Worm (Caenorhabditis elegans) whole organism, late embryonic: ENCODE data around the gene oac-7.

Source experiments
- C38D4.7 ChIP-seq: fragments of 200-800 bp; sonication (Bioruptor generic); optimal IDR thresholded peaks from 2 replicates; lab custom pipeline; 2018; ENCODE audit warnings: mild to moderate bottlenecking, missing genetic modification characterization, moderate library complexity, missing compliant biosample characterization
- F13H6.1 ChIP-seq: sonication (generic microtip); optimal IDR thresholded peaks from 2 replicates; lab custom pipeline; 2016; ENCODE audit warnings: missing genetic modification characterization, missing compliant biosample characterization
- K09A11.1 ChIP-seq: sonication (generic microtip); optimal IDR thresholded peaks from 2 replicates; lab custom pipeline; 2017; ENCODE audit warnings: antibody characterized with exemption, mild to moderate bottlenecking, missing genetic modification characterization, missing compliant biosample characterization; ENCODE audit not compliant: insufficient read depth
- T23F11.4 ChIP-seq: fragments of 200-800 bp; sonication (Bioruptor generic); optimal IDR thresholded peaks from 2 replicates; lab custom pipeline; 2018; ENCODE audit warnings: mild to moderate bottlenecking, missing genetic modification characterization, missing compliant biosample characterization
- ahr-1 ChIP-seq: sonication (generic microtip); optimal IDR thresholded peaks from 2 replicates; lab custom pipeline; 2016; ENCODE audit warnings: missing genetic modification characterization, missing compliant biosample characterization
- ceh-18 ChIP-seq: sonication (generic microtip); optimal IDR thresholded peaks from 2 replicates; lab custom pipeline; 2016; ENCODE audit warnings: missing genetic modification characterization, missing compliant biosample characterization
- ceh-22 ChIP-seq: sonication (generic microtip); optimal IDR thresholded peaks from 2 replicates; lab custom pipeline; 2017; ENCODE audit warnings: missing biosample characterization, missing genetic modification characterization
- ceh-30 ChIP-seq: fragments of 150-350 bp; optimal IDR thresholded peaks from 2 replicates; lab custom pipeline; 2014; ENCODE audit warnings: missing biosample characterization, missing genetic modification characterization
- ceh-31 ChIP-seq: sonication (generic microtip); optimal IDR thresholded peaks from 2 replicates; lab custom pipeline; 2016; ENCODE audit warnings: missing genetic modification characterization, missing compliant biosample characterization
- ceh-34 ChIP-seq: sonication (generic microtip); optimal IDR thresholded peaks from 2 replicates; lab custom pipeline; 2016; ENCODE audit warnings: mild to moderate bottlenecking, missing genetic modification characterization, missing compliant biosample characterization
- ceh-45 ChIP-seq: fragments of 200-800 bp; sonication (Bioruptor generic); IDR thresholded peaks from 2 replicates; pipeline ENCODE4 v1.3.6; 2022; ENCODE audit warnings: missing genetic modification reagents, missing genetic modification characterization, missing compliant biosample characterization
- ceh-6 ChIP-seq: fragments of 200-800 bp; sonication (Bioruptor generic); optimal IDR thresholded peaks from 2 replicates; lab custom pipeline; 2018; ENCODE audit warnings: mild to moderate bottlenecking, missing genetic modification characterization, missing compliant biosample characterization
- che-1 ChIP-seq: sonication (generic microtip); optimal IDR thresholded peaks from 2 replicates; lab custom pipeline; 2016; ENCODE audit warnings: mild to moderate bottlenecking, missing genetic modification characterization, missing compliant biosample characterization
- dve-1 ChIP-seq: sonication (generic microtip); optimal IDR thresholded peaks from 2 replicates; lab custom pipeline; 2017; ENCODE audit warnings: antibody characterized with exemption, mild to moderate bottlenecking, missing genetic modification characterization, missing compliant biosample characterization
- elt-2 ChIP-seq: sonication (generic microtip); optimal IDR thresholded peaks from 2 replicates; lab custom pipeline; 2016; ENCODE audit warnings: missing genetic modification reagents, missing genetic modification characterization, missing compliant biosample characterization
- elt-4 ChIP-seq: sonication (generic microtip); optimal IDR thresholded peaks from 2 replicates; lab custom pipeline; 2016; ENCODE audit warnings: missing genetic modification characterization, missing compliant biosample characterization
- ets-4 ChIP-seq: sonication (generic microtip); optimal IDR thresholded peaks from 2 replicates; lab custom pipeline; 2016; ENCODE audit warnings: missing genetic modification characterization, missing compliant biosample characterization
- eyg-1 ChIP-seq: sonication (generic microtip); optimal IDR thresholded peaks from 2 replicates; lab custom pipeline; 2016; ENCODE audit warnings: missing genotype, missing genetic modification characterization, missing compliant biosample characterization
- fkh-10 ChIP-seq: fragments of 150-350 bp; optimal IDR thresholded peaks from 2 replicates; lab custom pipeline; 2014; ENCODE audit warnings: missing biosample characterization, missing genetic modification reagents, missing genetic modification characterization
- fkh-6 ChIP-seq: sonication (generic microtip); optimal IDR thresholded peaks from 2 replicates; lab custom pipeline; 2016; ENCODE audit warnings: missing genetic modification characterization, missing compliant biosample characterization
- hlh-8 ChIP-seq: sonication (generic microtip); optimal IDR thresholded peaks from 2 replicates; lab custom pipeline; 2016; ENCODE audit warnings: missing genotype, missing genetic modification characterization, missing compliant biosample characterization
- madf-2 ChIP-seq: sonication (generic microtip); optimal IDR thresholded peaks from 2 replicates; lab custom pipeline; 2017; ENCODE audit warnings: missing genetic modification characterization, missing compliant biosample characterization
- nfya-1 ChIP-seq: sonication (generic microtip); optimal IDR thresholded peaks from 2 replicates; lab custom pipeline; 2017; ENCODE audit warnings: missing genetic modification characterization, mild to moderate bottlenecking, missing compliant biosample characterization, antibody characterized with exemption, moderate library complexity
- nhr-11 ChIP-seq: fragments of 150-350 bp; optimal IDR thresholded peaks from 2 replicates; lab custom pipeline; 2014; ENCODE audit warnings: missing biosample characterization, missing genetic modification characterization
- odd-2 ChIP-seq: sonication (generic microtip); optimal IDR thresholded peaks from 2 replicates; lab custom pipeline; 2017; ENCODE audit warnings: antibody characterized with exemption, mild to moderate bottlenecking, missing genetic modification characterization, missing compliant biosample characterization
- pag-3 ChIP-seq: sonication (generic microtip); optimal IDR thresholded peaks from 2 replicates; lab custom pipeline; 2016; ENCODE audit warnings: missing compliant biosample characterization, missing genetic modification characterization, borderline replicate concordance
- pha-4 ChIP-seq: fragments of 150-350 bp; optimal IDR thresholded peaks from 2 replicates; lab custom pipeline; 2018; ENCODE audit warnings: missing biosample characterization, missing genetic modification reagents, missing genetic modification characterization
- pros-1 ChIP-seq: fragments of 150-350 bp; optimal IDR thresholded peaks from 2 replicates; lab custom pipeline; 2014; ENCODE audit warnings: missing biosample characterization, missing genetic modification reagents, missing genetic modification characterization
- ref-2 ChIP-seq: sonication (generic microtip); optimal IDR thresholded peaks from 2 replicates; lab custom pipeline; 2016; ENCODE audit warnings: missing genetic modification characterization, missing compliant biosample characterization
- rnt-1 ChIP-seq: sonication (generic microtip); optimal IDR thresholded peaks from 2 replicates; lab custom pipeline; 2016; ENCODE audit warnings: missing genetic modification characterization, missing compliant biosample characterization
- sox-2 ChIP-seq: fragments of 200-800 bp; sonication (Bioruptor generic); IDR thresholded peaks from 2 replicates; pipeline ENCODE4 v1.3.6; 2022; ENCODE audit warnings: missing genetic modification reagents, missing genetic modification characterization, missing compliant biosample characterization
- syd-9 ChIP-seq: sonication (generic microtip); optimal IDR thresholded peaks from 2 replicates; lab custom pipeline; 2016; ENCODE audit warnings: mild to moderate bottlenecking, missing genetic modification characterization, moderate library complexity, missing compliant biosample characterization
- tbx-2 ChIP-seq: sonication (generic microtip); optimal IDR thresholded peaks from 2 replicates; lab custom pipeline; 2016; ENCODE audit warnings: missing genetic modification characterization, missing compliant biosample characterization
- tbx-7 ChIP-seq: sonication (generic microtip); optimal IDR thresholded peaks from 2 replicates; lab custom pipeline; 2016; ENCODE audit warnings: missing genotype, missing genetic modification characterization, missing compliant biosample characterization
- unc-3 ChIP-seq, 2 experiments: fragments of 200-800 bp in 1 of 2; sonication (Bioruptor generic) in 1 of 2; sonication (generic microtip) in 1 of 2; conservative IDR thresholded peaks in 1 of 2; optimal IDR thresholded peaks in 1 of 2; 2 replicates each; pipeline versions ENCODE4 v1.3.6 to Lab custom; 2016 to 2022; ENCODE audit warnings: missing compliant biosample characterization in 2 of 2, missing genetic modification characterization in 2 of 2, missing genetic modification reagents in 1 of 2
- unc-42 ChIP-seq: sonication (generic microtip); optimal IDR thresholded peaks from 2 replicates; lab custom pipeline; 2016; ENCODE audit warnings: missing genotype, missing genetic modification characterization, missing compliant biosample characterization

The oac-7 gene

DNA sequence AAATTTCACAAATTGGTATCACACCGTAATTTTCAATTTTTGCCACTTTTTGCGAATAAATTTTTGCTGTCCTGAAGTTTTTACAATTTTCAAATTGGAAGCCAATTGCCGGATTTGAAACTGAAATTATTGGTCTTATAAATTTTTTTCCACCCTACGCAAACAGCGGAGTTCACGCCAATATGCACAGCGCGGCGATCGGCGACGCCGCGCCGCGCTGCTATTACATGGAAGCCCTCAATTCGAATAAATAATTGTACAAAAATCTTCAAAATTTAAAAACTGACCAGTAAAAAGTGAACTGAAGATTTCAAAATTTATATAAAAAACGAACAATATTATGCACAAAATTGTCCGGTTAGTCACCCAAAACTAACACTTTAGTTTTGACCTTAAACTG lies 9.8 kb upstream of the oac-7 start:
- TF ChIP-seq ceh-31 (tag; lab: Kevin White, UChicago) (no peak), unc-3 (GFP tag; conservative IDR thresholded peaks at IDR 0.05; lab: Robert Waterston, UW) (no peak), unc-3 (tag; optimal IDR thresholded peaks at IDR 0.05; lab: Kevin White, UChicago) (no peak), ceh-6 (GFP tag; lab: Kevin White, UChicago) (no peak), pha-4 (no peak), hlh-8 (tag; lab: Kevin White, UChicago) (no peak), ceh-34 (tag; lab: Kevin White, UChicago) (no peak), ceh-30 (no peak), elt-2 (tag; lab: Kevin White, UChicago) (no peak), ceh-18 (no peak), syd-9 (tag; lab: Kevin White, UChicago) (no peak), elt-4 (tag; lab: Kevin White, UChicago) (no peak), unc-42 (no peak), pros-1 (tag; lab: Kevin White, UChicago) (no peak), ets-4 (tag; lab: Kevin White, UChicago) (no peak), nfya-1 (no peak), tbx-2 (tag; lab: Kevin White, UChicago) (no peak), ahr-1 (no peak)
- TF ChIP-seq, all 69 proteins: peak for 0

- no peak for TF ChIP-seq hlh-8 (tag; lab: Kevin White, UChicago)
- TF ChIP-seq C38D4.7 (GFP tag; lab: Kevin White, UChicago): no peak
- TF ChIP-seq ref-2 (tag; lab: Kevin White, UChicago): no peak
- no peak for TF ChIP-seq fkh-6 (tag; lab: Kevin White, UChicago)
- TF ChIP-seq tbx-7: no peak
- TF ChIP-seq unc-42: no peak
- TF ChIP-seq K09A11.1: no peak
- TF ChIP-seq, all 69 proteins: peak for 0
Observed at ce11 chrV:16300276-16300675, 9.3 kb upstream of the oac-7 start, which contains the start of gene srbc-82. Gene srbc-82, plus strand, starts transcription at chrV:16300576.

- TF ChIP-seq T23F11.4: no peak
- no peak for TF ChIP-seq fkh-10
- no peak for TF ChIP-seq odd-2 (tag; lab: Kevin White, UChicago)
- peak; percentile 63 for TF ChIP-seq elt-2 (tag; lab: Kevin White, UChicago)
Observed at ce11 chrV:16302439-16302838, 7.2 kb upstream of the oac-7 start, which contains the start of the genes C31A11.13 and oac-6. Gene C31A11.13, minus strand, starts transcription at chrV:16302551. Gene oac-6, plus strand, starts transcription at chrV:16302717.

DNA sequence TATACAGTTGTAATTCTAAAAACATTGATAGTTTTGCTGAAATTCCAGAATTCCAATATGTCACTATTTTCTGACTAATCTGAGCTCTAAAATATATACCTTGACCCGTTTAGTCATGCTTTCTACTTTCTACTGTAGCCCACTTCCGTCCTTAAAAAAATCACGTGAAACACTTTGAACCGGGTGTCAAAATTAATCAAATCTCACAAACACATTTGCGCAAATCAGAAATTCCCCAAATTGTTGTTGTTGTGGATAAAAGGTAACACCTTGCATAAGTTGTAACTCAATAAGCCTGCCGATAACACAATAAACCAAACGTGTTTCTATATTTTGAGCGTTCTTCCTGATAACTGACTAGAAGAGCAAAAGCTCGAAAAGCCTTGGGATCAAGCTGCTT lies 2.4 kb upstream of the oac-7 start, which contains the start of gene srxa-7:
srxa-7 (plus strand) TSS at position 301 of the 400 bp plus-strand sequence.
- TF ChIP-seq ceh-34 (tag; lab: Kevin White, UChicago) (no peak), nhr-11 (tag; lab: Kevin White, UChicago) (no peak), rnt-1 (no peak), dve-1 (no peak), che-1 (tag; lab: Kevin White, UChicago) (no peak), madf-2 (tag; lab: Kevin White, UChicago) (no peak), tbx-7 (no peak), elt-2 (tag; lab: Kevin White, UChicago) (no peak), pag-3 (tag; lab: Kevin White, UChicago) (no peak), ceh-22 (tag; lab: Kevin White, UChicago) (no peak), ceh-45 (GFP tag; lab: Robert Waterston, UW) (no peak), F13H6.1 (no peak), sox-2 (GFP tag; lab: Robert Waterston, UW) (no peak), hlh-8 (tag; lab: Kevin White, UChicago) (no peak), ref-2 (tag; lab: Kevin White, UChicago) (no peak), eyg-1 (no peak)
